Worm (Caenorhabditis elegans): ENCODE results near the gene Y27F2A.6.

The Y27F2A.6 gene

DNA sequence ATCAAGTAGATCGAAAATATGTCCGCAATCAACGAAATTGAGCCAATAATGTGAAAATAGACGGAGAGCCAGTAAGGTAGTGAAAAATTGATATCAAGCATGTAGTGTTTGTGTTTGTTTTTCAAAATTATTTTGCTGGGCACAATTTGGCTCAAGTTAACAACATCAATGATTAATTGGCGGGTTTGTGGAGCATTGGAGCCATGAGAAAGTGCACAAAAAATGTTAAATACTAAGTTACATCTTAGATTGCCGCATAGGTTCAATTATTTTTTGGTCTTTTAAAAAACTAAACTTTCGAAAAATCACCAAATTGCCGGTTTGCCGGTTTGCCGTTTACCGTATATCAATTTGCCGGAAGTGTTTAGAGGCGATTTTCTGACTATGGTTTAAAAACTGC lies 45.4 kb downstream of the Y27F2A.6 start, which contains the start of gene sri-54:
Gene sri-54 (minus strand): TSS at position 101 of the 400 bp plus-strand sequence.
- no peak for TF ChIP-seq mxl-2 (GFP tag; conservative IDR thresholded peaks at IDR 0.05)
- TF ChIP-seq mdt-29 (GFP tag; IDR thresholded peaks at IDR 0.05), result no peak
- no peak for TF ChIP-seq R02D3.7 (tag; optimal IDR thresholded peaks at IDR 0.05)
- TF ChIP-seq ceh-20 (GFP tag; IDR thresholded peaks at IDR 0.05), result no peak
- TF ChIP-seq egl-27 (tag; optimal IDR thresholded peaks at IDR 0.05), result no peak
- TF ChIP-seq mes-2 (tag; optimal IDR thresholded peaks at IDR 0.05; ENCODE audit: poor library complexity, severe bottlenecking), result no peak
- no peak for TF ChIP-seq daf-16 (GFP tag; optimal IDR thresholded peaks at IDR 0.05)
- TF ChIP-seq daf-16 (tag; optimal IDR thresholded peaks at IDR 0.05), result no peak
- TF ChIP-seq egl-43 (GFP tag; IDR thresholded peaks at IDR 0.05), result no peak

DNA sequence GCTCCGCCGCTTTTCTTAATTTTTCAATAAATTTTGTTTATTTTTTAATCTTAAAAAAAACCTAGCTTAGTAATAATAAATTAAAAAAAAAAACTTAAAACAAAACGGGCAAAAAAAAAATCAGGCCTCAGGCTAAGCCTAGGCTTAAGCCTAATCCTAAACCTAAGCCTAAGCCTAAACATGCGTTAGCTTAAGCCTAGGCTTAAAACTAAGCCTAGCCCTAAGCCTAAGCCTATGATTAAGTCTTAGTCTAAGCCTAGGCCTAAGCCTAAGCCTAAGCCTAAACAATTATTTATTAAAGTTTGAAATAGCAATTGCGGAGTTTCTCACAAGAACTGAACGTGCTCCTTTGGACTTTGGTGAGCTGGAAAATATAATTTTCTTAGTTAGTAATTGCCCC lies 47.9 kb downstream of the Y27F2A.6 start:
- no peak for TF ChIP-seq ama-1 (optimal IDR thresholded peaks at IDR 0.05)
- no peak for TF ChIP-seq nhr-11 (tag; optimal IDR thresholded peaks at IDR 0.05)
- no peak for TF ChIP-seq ces-1 (GFP tag; optimal IDR thresholded peaks at IDR 0.05)
- no peak for TF ChIP-seq T20F7.1 (GFP tag; optimal IDR thresholded peaks at IDR 0.05)
- no peak for TF ChIP-seq D1046.2 (GFP tag; IDR thresholded peaks at IDR 0.05)
- TF ChIP-seq mdl-1 (tag; optimal IDR thresholded peaks at IDR 0.05), result no peak
- no peak for TF ChIP-seq cey-2 (tag; optimal IDR thresholded peaks at IDR 0.05; ENCODE audit: borderline replicate concordance, insufficient read depth)
- TF ChIP-seq zip-2 (tag; optimal IDR thresholded peaks at IDR 0.05), result no peak
- no peak for TF ChIP-seq lin-15B (tag; optimal IDR thresholded peaks at IDR 0.05)
- no peak for TF ChIP-seq Y105C5A.15 (GFP tag; IDR thresholded peaks at IDR 0.05)
- no peak for TF ChIP-seq fkh-10 (GFP tag; optimal IDR thresholded peaks at IDR 0.05)
- no peak for TF ChIP-seq nhr-76 (tag; optimal IDR thresholded peaks at IDR 0.05)
- no peak for TF ChIP-seq rbr-2 (tag; optimal IDR thresholded peaks at IDR 0.05)

Data from whole organism, L4 larva.